Fruit fly (Drosophila melanogaster): ENCODE measurements around the gene Akt.
A peak's percentile ranks its signal among the peaks of the same experiment; 100 is the strongest.

Gene Akt

dm6 chr3R:16146632-16147453, 47.8 kb downstream of the Akt start, which contains the start of the genes Mic26-27 and CG5916 (continued):
- TF ChIP-seq sqz (GFP tag; optimal IDR thresholded peaks at IDR 0.05) (no peak), ERR (GFP tag; optimal IDR thresholded peaks at IDR 0.05) (peak; percentile 39), hth (optimal IDR thresholded peaks at IDR 0.05) (no peak), MTF-1 (GFP tag; optimal IDR thresholded peaks at IDR 0.05; ENCODE audit: borderline replicate concordance) (no peak), CG2875 (GFP tag; optimal IDR thresholded peaks at IDR 0.05) (no peak), vvl (GFP tag; IDR thresholded peaks at IDR 0.05) (peak; percentile 81), Oli (tag; optimal IDR thresholded peaks at IDR 0.05) (peak; percentile 36), CG5180 (GFP tag; optimal IDR thresholded peaks at IDR 0.05) (no peak)

- TF ChIP-seq CG9437 (GFP tag; optimal IDR thresholded peaks at IDR 0.05) (no peak), Pdp1 (GFP tag; optimal IDR thresholded peaks at IDR 0.05) (peak in 1 of 2 experiments; percentile 90)
Measured at dm6 chr3R:16148712-16149111, 49.7 kb downstream of the Akt start.

dm6 chr3R:16151239-16151860, 52.3 kb downstream of the Akt start, which contains the start of gene Fer2:
TSS of gene Fer2 (minus strand) at chr3R:16151312.
- TF ChIP-seq GATAe (GFP tag; conservative IDR thresholded peaks at IDR 0.05), result no peak
- no peak for TF ChIP-seq zfh1 (GFP tag; IDR thresholded peaks at IDR 0.05)
- TF ChIP-seq CG16815 (GFP tag; optimal IDR thresholded peaks at IDR 0.05), result no peak
- no peak for TF ChIP-seq trh (GFP tag; optimal IDR thresholded peaks at IDR 0.05)
- no peak for TF ChIP-seq CG15514 (GFP tag; optimal IDR thresholded peaks at IDR 0.05)
- peak; percentile 49 for TF ChIP-seq CG18599 (GFP tag; optimal IDR thresholded peaks at IDR 0.05)
- TF ChIP-seq Nf-YC (tag; optimal IDR thresholded peaks at IDR 0.05), result peak; percentile 92
- no peak for TF ChIP-seq unpg (GFP tag; optimal IDR thresholded peaks at IDR 0.05)
- no peak for TF ChIP-seq sisA (GFP tag; IDR thresholded peaks at IDR 0.05)
- no peak for TF ChIP-seq abd-A (tag; optimal IDR thresholded peaks at IDR 0.05)
- TF ChIP-seq CoRest (tag; optimal IDR thresholded peaks at IDR 0.05), result no peak
- no peak for TF ChIP-seq sd (tag; optimal IDR thresholded peaks at IDR 0.05)
- no peak for TF ChIP-seq CG12391 (tag; optimal IDR thresholded peaks at IDR 0.05)
- no peak for TF ChIP-seq Lpt (GFP tag; optimal IDR thresholded peaks at IDR 0.05)
- no peak for TF ChIP-seq aop (GFP tag; IDR thresholded peaks at IDR 0.05)
- TF ChIP-seq sug (tag; optimal IDR thresholded peaks at IDR 0.05), result no peak
- TF ChIP-seq Deaf1 (tag; optimal IDR thresholded peaks at IDR 0.05), result peak; percentile 18
- peak; percentile 17 for TF ChIP-seq cwo (GFP tag; optimal IDR thresholded peaks at IDR 0.05)
- no peak for TF ChIP-seq fu2 (GFP tag; optimal IDR thresholded peaks at IDR 0.05)
- no peak for TF ChIP-seq cad (GFP tag; optimal IDR thresholded peaks at IDR 0.05)
- no peak for TF ChIP-seq YL-1 (GFP tag; optimal IDR thresholded peaks at IDR 0.05)
- TF ChIP-seq odd (GFP tag; optimal IDR thresholded peaks at IDR 0.05), result no peak
- TF ChIP-seq pzg (GFP tag; optimal IDR thresholded peaks at IDR 0.05), result no peak
- TF ChIP-seq Fer2 (tag; optimal IDR thresholded peaks at IDR 0.05), result peak; percentile 38
- no peak for TF ChIP-seq CG7928 (GFP tag; optimal IDR thresholded peaks at IDR 0.05)
- TF ChIP-seq insv (GFP tag; optimal IDR thresholded peaks at IDR 0.05), result peak in 1 of 2 experiments; percentile 82
- TF ChIP-seq h (optimal IDR thresholded peaks at IDR 0.05), result no peak
- TF ChIP-seq D19A (tag; optimal IDR thresholded peaks at IDR 0.05), result peak; percentile 39
- TF ChIP-seq B-H1 (GFP tag; IDR thresholded peaks at IDR 0.05), result no peak
- no peak for TF ChIP-seq Lim3 (GFP tag; IDR thresholded peaks at IDR 0.05)
- peak; percentile 39 for TF ChIP-seq CG10147 (GFP tag; optimal IDR thresholded peaks at IDR 0.05)
- TF ChIP-seq Elba2 (GFP tag; optimal IDR thresholded peaks at IDR 0.05), result peak; percentile 61
- TF ChIP-seq H15 (GFP tag; IDR thresholded peaks at IDR 0.05), result no peak
- no peak for TF ChIP-seq br (optimal IDR thresholded peaks at IDR 0.05)
- peak; percentile 41 for TF ChIP-seq CG10979 (tag; optimal IDR thresholded peaks at IDR 0.05)
- peak; percentile 28 for TF ChIP-seq phol (tag; optimal IDR thresholded peaks at IDR 0.05)
